Fruit fly (Drosophila melanogaster) whole organism, adult: ENCODE measurements around the gene CG9743.

Experiments
- CG11617 ChIP-seq: fragments of 200-800 bp; sonication (Bioruptor generic); optimal IDR thresholded peaks from 2 replicates; lab custom pipeline; 2017; ENCODE audit warnings: mild to moderate bottlenecking, missing biosample characterization, missing genetic modification reagents, missing genetic modification characterization
- CG12768 ChIP-seq: fragments of 200-800 bp; sonication (Bioruptor generic); optimal IDR thresholded peaks from 2 replicates; lab custom pipeline; 2017; ENCODE audit warnings: missing biosample characterization, missing genetic modification characterization, mild to moderate bottlenecking, moderate library complexity, missing genetic modification reagents
- CG14711 ChIP-seq: fragments of 200-800 bp; sonication (Bioruptor generic); optimal IDR thresholded peaks from 2 replicates; lab custom pipeline; 2018; ENCODE audit warnings: missing biosample characterization, mild to moderate bottlenecking, missing genetic modification characterization, moderate library complexity
- CG1620 ChIP-seq: fragments of 200-800 bp; sonication (Bioruptor generic); optimal IDR thresholded peaks from 2 replicates; lab custom pipeline; 2016; ENCODE audit warnings: missing biosample characterization, missing genetic modification characterization
- CG33017 ChIP-seq: fragments of 200-800 bp; sonication (Bioruptor generic); optimal IDR thresholded peaks from 2 replicates; lab custom pipeline; 2018; ENCODE audit warnings: missing biosample characterization, mild to moderate bottlenecking, missing genetic modification characterization, moderate library complexity
- CG5204 ChIP-seq: fragments of 200-800 bp; sonication (Bioruptor generic); optimal IDR thresholded peaks from 2 replicates; lab custom pipeline; 2016; ENCODE audit warnings: missing biosample characterization, missing genetic modification characterization
- CG7045 ChIP-seq: fragments of 200-800 bp; sonication (Bioruptor generic); optimal IDR thresholded peaks from 2 replicates; lab custom pipeline; 2017; ENCODE audit warnings: missing biosample characterization, mild to moderate bottlenecking, missing genetic modification characterization
- CG7101 ChIP-seq: fragments of 200-800 bp; sonication (Bioruptor generic); optimal IDR thresholded peaks from 2 replicates; lab custom pipeline; 2018; ENCODE audit warnings: missing biosample characterization, mild to moderate bottlenecking, missing genetic modification characterization, moderate library complexity
- Clk ChIP-seq: fragments of 200-800 bp; sonication (Bioruptor generic); optimal IDR thresholded peaks from 2 replicates; lab custom pipeline; 2017; ENCODE audit warnings: missing biosample characterization, missing genetic modification characterization
- Crg-1 ChIP-seq: fragments of 200-800 bp; sonication (Bioruptor generic); optimal IDR thresholded peaks from 2 replicates; lab custom pipeline; 2016; ENCODE audit warnings: missing biosample characterization, missing genetic modification characterization
- Hr96 ChIP-seq: fragments of 200-800 bp; sonication (Bioruptor generic); optimal IDR thresholded peaks from 2 replicates; lab custom pipeline; 2016; ENCODE audit warnings: missing biosample characterization, missing genetic modification characterization
- Mnt ChIP-seq: fragments of 200-800 bp; sonication (Bioruptor generic); optimal IDR thresholded peaks from 2 replicates; lab custom pipeline; 2016; ENCODE audit warnings: missing biosample characterization, mild to moderate bottlenecking, missing genetic modification characterization
- bab1 ChIP-seq: fragments of 200-800 bp; sonication (Bioruptor generic); optimal IDR thresholded peaks from 3 replicates; lab custom pipeline; 2019; ENCODE audit warnings: missing biosample characterization, mild to moderate bottlenecking, missing genetic modification characterization, moderate library complexity
- cic ChIP-seq: fragments of 200-800 bp; sonication (Bioruptor generic); optimal IDR thresholded peaks from 2 replicates; lab custom pipeline; 2017; ENCODE audit warnings: missing biosample characterization, mild to moderate bottlenecking, missing genetic modification characterization, moderate library complexity
- cnc ChIP-seq, 2 experiments: fragments of >200 bp; optimal IDR thresholded peaks; 2 replicates each; lab custom pipeline; 2017
- kay ChIP-seq: fragments of 200-800 bp; sonication (Bioruptor generic); peaks from one replicate; lab custom pipeline; 2016; ENCODE audit warnings: missing biosample characterization, missing genetic modification characterization, borderline replicate concordance
- ovo ChIP-seq: fragments of 200-800 bp; sonication (Bioruptor generic); optimal IDR thresholded peaks from 2 replicates; lab custom pipeline; 2016; ENCODE audit warnings: missing biosample characterization, missing genetic modification characterization
- pad ChIP-seq: fragments of 200-800 bp; sonication (Bioruptor generic); optimal IDR thresholded peaks from 3 replicates; lab custom pipeline; 2017; ENCODE audit warnings: missing biosample characterization, missing genetic modification characterization, mild to moderate bottlenecking, moderate library complexity, missing genetic modification reagents
- tj ChIP-seq: fragments of 200-800 bp; sonication (Bioruptor generic); optimal IDR thresholded peaks from 3 replicates; lab custom pipeline; 2017; ENCODE audit warnings: missing biosample characterization, mild to moderate bottlenecking, missing genetic modification characterization, moderate library complexity
- toe ChIP-seq: fragments of 200-800 bp; sonication (Bioruptor generic); optimal IDR thresholded peaks from 2 replicates; lab custom pipeline; 2016; ENCODE audit warnings: missing biosample characterization, missing genetic modification characterization

The CG9743 gene

dm6 chr3R:30164162-30164561 is 38.6 kb downstream of the CG9743 start:
- TF ChIP-seq bab1 = no peak
- no peak for TF ChIP-seq pad (GFP tag; lab: Kevin White, UChicago)
- TF ChIP-seq CG33017 (tag; lab: Kevin White, UChicago) = no peak
- no peak for TF ChIP-seq tj (GFP tag; lab: Kevin White, UChicago)
- no peak for TF ChIP-seq kay (GFP tag; lab: Kevin White, UChicago)
- TF ChIP-seq CG5204 = no peak
- no peak for TF ChIP-seq cic
- no peak for TF ChIP-seq Clk
- no peak for TF ChIP-seq Crg-1
- no peak for TF ChIP-seq CG14711
- TF ChIP-seq CG11617 = no peak

- no peak for TF ChIP-seq bab1
- TF ChIP-seq CG5204 = no peak
- TF ChIP-seq CG14711 = no peak
- TF ChIP-seq CG12768 = no peak
- TF ChIP-seq tj (GFP tag; lab: Kevin White, UChicago) = no peak
- no peak for TF ChIP-seq CG11617
- no peak for TF ChIP-seq ovo (GFP tag; lab: Kevin White, UChicago)
- no peak for TF ChIP-seq CG33017 (tag; lab: Kevin White, UChicago)
- TF ChIP-seq CG1620 (GFP tag; lab: Kevin White, UChicago) = no peak
- no peak for TF ChIP-seq pad (GFP tag; lab: Kevin White, UChicago)
Observed at dm6 chr3R:30163228-30163627, 39.6 kb downstream of the CG9743 start.

dm6 chr3R:30160312-30160942 is 42.4 kb downstream of the CG9743 start, which contains the start of gene CG11498:
TSS of gene CG11498 (minus strand) at chr3R:30160473.
- TF ChIP-seq CG1620 (GFP tag; lab: Kevin White, UChicago) (no peak), CG12768 (no peak), CG7101 (no peak), cnc (optimal IDR thresholded peaks at IDR 0.05; lab: Kevin White, UChicago) (no peak), CG33017 (tag; lab: Kevin White, UChicago) (no peak), toe (GFP tag; lab: Kevin White, UChicago) (no peak)

- no peak for TF ChIP-seq CG14711
- no peak for TF ChIP-seq CG12768
- TF ChIP-seq ovo (GFP tag; lab: Kevin White, UChicago) = no peak
- TF ChIP-seq bab1 = no peak
- TF ChIP-seq kay (GFP tag; lab: Kevin White, UChicago) = no peak
- no peak for TF ChIP-seq cnc (optimal IDR thresholded peaks at IDR 0.05; lab: Kevin White, UChicago)
- no peak for TF ChIP-seq CG5204
- TF ChIP-seq CG7101 = no peak
- no peak for TF ChIP-seq tj (GFP tag; lab: Kevin White, UChicago)
- TF ChIP-seq Crg-1 = no peak
- no peak for TF ChIP-seq CG7045 (GFP tag; lab: Kevin White, UChicago)
- no peak for TF ChIP-seq pad (GFP tag; lab: Kevin White, UChicago)
- TF ChIP-seq Hr96 (GFP tag; lab: Kevin White, UChicago) = no peak
- no peak for TF ChIP-seq CG1620 (GFP tag; lab: Kevin White, UChicago)
- TF ChIP-seq Mnt (GFP tag; lab: Kevin White, UChicago) = no peak
- no peak for TF ChIP-seq CG11617
- TF ChIP-seq toe (GFP tag; lab: Kevin White, UChicago) = no peak
- no peak for TF ChIP-seq cic
Observed at dm6 chr3R:30153864-30154263, 48.9 kb downstream of the CG9743 start.

dm6 chr3R:30151300-30152109 is 51.3 kb downstream of the CG9743 start, which contains the start of gene CG15529:
TSS of gene CG15529 (plus strand) at chr3R:30152059.
- peak; percentile 53 for TF ChIP-seq pad (GFP tag; lab: Kevin White, UChicago)
- peak; percentile 62 for TF ChIP-seq bab1
- peak; percentile 43 for TF ChIP-seq Crg-1
- TF ChIP-seq CG1620 (GFP tag; lab: Kevin White, UChicago) = peak; percentile 62
- TF ChIP-seq CG33017 (tag; lab: Kevin White, UChicago) = peak; percentile 40
- no peak for TF ChIP-seq cic
- peak; percentile 71 for TF ChIP-seq Hr96 (GFP tag; lab: Kevin White, UChicago)
- peak; percentile 77 for TF ChIP-seq CG7101
- TF ChIP-seq CG11617 = peak; percentile 38
- TF ChIP-seq tj (GFP tag; lab: Kevin White, UChicago) = peak; percentile 94
- TF ChIP-seq kay (GFP tag; lab: Kevin White, UChicago) = no peak
- TF ChIP-seq cnc (optimal IDR thresholded peaks at IDR 0.05; lab: Kevin White, UChicago) = no peak
- TF ChIP-seq CG5204 = peak; percentile 72
- TF ChIP-seq CG12768 = peak; percentile 84
- peak; percentile 54 for TF ChIP-seq toe (GFP tag; lab: Kevin White, UChicago)
- TF ChIP-seq Mnt (GFP tag; lab: Kevin White, UChicago) = no peak
- TF ChIP-seq Clk = peak; percentile 65
- peak; percentile 46 for TF ChIP-seq CG14711
- TF ChIP-seq CG7045 (GFP tag; lab: Kevin White, UChicago) = peak; percentile 73
- TF ChIP-seq ovo (GFP tag; lab: Kevin White, UChicago) = peak; percentile 8

dm6 chr3R:30150602-30151001 is 52.2 kb downstream of the CG9743 start:
- TF ChIP-seq Hr96 (GFP tag; lab: Kevin White, UChicago) (no peak), Mnt (GFP tag; lab: Kevin White, UChicago) (no peak), CG14711 (no peak), CG12768 (no peak)
